Worm (Caenorhabditis elegans) whole organism, mixed stage, embryonic: Measurements from ENCODE around the gene odd-1.
A peak's percentile ranks its signal among the peaks of the same experiment; 100 is the strongest.

Source experiments
- M03D4.4 ChIP-seq: sonication (generic microtip); optimal IDR thresholded peaks from 2 replicates; lab custom pipeline; 2017; ENCODE audit warnings: mild to moderate bottlenecking, missing genetic modification characterization, missing compliant biosample characterization
- bed-3 ChIP-seq: fragments of 200-800 bp; sonication (Bioruptor generic); optimal IDR thresholded peaks from 3 replicates; lab custom pipeline; 2018; ENCODE audit warnings: mild to moderate bottlenecking, missing genetic modification characterization, moderate library complexity, missing compliant biosample characterization
- blmp-1 ChIP-seq: fragments of 150-350 bp; optimal IDR thresholded peaks from 2 replicates; lab custom pipeline; 2014; ENCODE audit warnings: missing biosample characterization, missing genetic modification characterization
- ceh-39 ChIP-seq: fragments of 150-350 bp; optimal IDR thresholded peaks from 2 replicates; lab custom pipeline; 2014; ENCODE audit warnings: missing biosample characterization, missing genetic modification characterization
- ceh-83 ChIP-seq: fragments of 200-800 bp; sonication (Bioruptor generic); optimal IDR thresholded peaks from 2 replicates; lab custom pipeline; 2018; ENCODE audit warnings: mild to moderate bottlenecking, missing genetic modification characterization, missing compliant biosample characterization
- ces-1 ChIP-seq: fragments of 150-350 bp; optimal IDR thresholded peaks from 2 replicates; lab custom pipeline; 2014; ENCODE audit warnings: missing biosample characterization, missing genetic modification reagents, missing genetic modification characterization
- elt-3 ChIP-seq: fragments of 150-350 bp; optimal IDR thresholded peaks from 2 replicates; lab custom pipeline; 2014; ENCODE audit warnings: missing biosample characterization, missing genetic modification characterization
- flh-1 ChIP-seq: fragments of 200-800 bp; sonication (Bioruptor generic); optimal IDR thresholded peaks from 2 replicates; lab custom pipeline; 2018; ENCODE audit warnings: mild to moderate bottlenecking, missing genetic modification characterization, moderate library complexity, missing compliant biosample characterization
- ham-2 ChIP-seq: fragments of 200-800 bp; sonication (Bioruptor generic); optimal IDR thresholded peaks from 2 replicates; lab custom pipeline; 2018; ENCODE audit warnings: mild to moderate bottlenecking, missing genetic modification characterization, missing compliant biosample characterization
- hlh-1 ChIP-seq: fragments of 150-350 bp; optimal IDR thresholded peaks from 2 replicates; lab custom pipeline; 2014; ENCODE audit warnings: missing biosample characterization, missing genetic modification reagents, missing genetic modification characterization
- lin-13 ChIP-seq: fragments of 150-350 bp; optimal IDR thresholded peaks from 2 replicates; lab custom pipeline; 2014; ENCODE audit warnings: missing biosample characterization, missing genetic modification characterization
- lin-32 ChIP-seq: fragments of 200-800 bp; sonication (Bioruptor generic); optimal IDR thresholded peaks from 2 replicates; lab custom pipeline; 2018; ENCODE audit warnings: mild to moderate bottlenecking, missing genetic modification characterization, missing compliant biosample characterization
- mab-5 ChIP-seq: fragments of 150-350 bp; optimal IDR thresholded peaks from 2 replicates; lab custom pipeline; 2014; ENCODE audit warnings: missing biosample characterization, missing genetic modification characterization
- mep-1 ChIP-seq: fragments of 150-350 bp; optimal IDR thresholded peaks from 2 replicates; lab custom pipeline; 2017; ENCODE audit warnings: missing biosample characterization, missing genetic modification reagents, missing genetic modification characterization, inconsistent platforms
- mls-2 ChIP-seq: sonication (generic microtip); optimal IDR thresholded peaks from 2 replicates; lab custom pipeline; 2016; ENCODE audit warnings: mild to moderate bottlenecking, missing genetic modification characterization, moderate library complexity, missing compliant biosample characterization
- nhr-12 ChIP-seq: fragments of 150-350 bp; optimal IDR thresholded peaks from 2 replicates; lab custom pipeline; 2014; ENCODE audit warnings: missing biosample characterization, missing genetic modification characterization
- nhr-2 ChIP-seq: fragments of 150-350 bp; optimal IDR thresholded peaks from 2 replicates; lab custom pipeline; 2014; ENCODE audit warnings: missing biosample characterization, missing genetic modification characterization
- nhr-237 ChIP-seq: fragments of 150-350 bp; optimal IDR thresholded peaks from 2 replicates; lab custom pipeline; 2014; ENCODE audit warnings: missing biosample characterization, missing genetic modification characterization
- nhr-28 ChIP-seq: fragments of 150-350 bp; optimal IDR thresholded peaks from 2 replicates; lab custom pipeline; 2014; ENCODE audit warnings: missing biosample characterization, missing genetic modification characterization
- nhr-76 ChIP-seq: sonication (generic microtip); optimal IDR thresholded peaks from 2 replicates; lab custom pipeline; 2017; ENCODE audit warnings: missing biosample characterization, missing genetic modification characterization
- pha-4 ChIP-seq: fragments of 150-350 bp; optimal IDR thresholded peaks from 2 replicates; lab custom pipeline; 2018; ENCODE audit warnings: missing biosample characterization, missing genetic modification reagents, missing genetic modification characterization
- sem-2 ChIP-seq: fragments of 200-800 bp; sonication (Bioruptor generic); optimal IDR thresholded peaks from 2 replicates; lab custom pipeline; 2018; ENCODE audit warnings: mild to moderate bottlenecking, missing genetic modification characterization, missing compliant biosample characterization
- snpc-4 ChIP-seq: fragments of 150-350 bp; optimal IDR thresholded peaks from 2 replicates; lab custom pipeline; 2014; ENCODE audit warnings: missing biosample characterization, missing genetic modification characterization
- sptf-1 ChIP-seq: sonication (generic microtip); optimal IDR thresholded peaks from 2 replicates; lab custom pipeline; 2017; ENCODE audit warnings: mild to moderate bottlenecking, missing genetic modification characterization, moderate library complexity, missing compliant biosample characterization
- tbx-8 ChIP-seq: fragments of 200-800 bp; sonication (Bioruptor generic); optimal IDR thresholded peaks from 2 replicates; lab custom pipeline; 2018; ENCODE audit warnings: mild to moderate bottlenecking, missing genetic modification characterization, moderate library complexity, missing compliant biosample characterization
- unc-120 ChIP-seq: sonication (generic microtip); optimal IDR thresholded peaks from 2 replicates; lab custom pipeline; 2017; ENCODE audit warnings: missing genetic modification characterization, missing compliant biosample characterization; ENCODE audit not compliant: poor library complexity, severe bottlenecking
- unc-39 ChIP-seq: fragments of 150-350 bp; optimal IDR thresholded peaks from 2 replicates; lab custom pipeline; 2014; ENCODE audit warnings: missing biosample characterization, missing genetic modification characterization
- unc-62 ChIP-seq: fragments of 150-350 bp; optimal IDR thresholded peaks from 2 replicates; lab custom pipeline; 2014; ENCODE audit warnings: missing biosample characterization, missing genetic modification reagents, missing genetic modification characterization
- zip-8 ChIP-seq: fragments of 150-350 bp; optimal IDR thresholded peaks from 2 replicates; lab custom pipeline; 2014; ENCODE audit warnings: missing biosample characterization, missing genetic modification characterization
- ztf-11 ChIP-seq: fragments of 150-350 bp; optimal IDR thresholded peaks from 2 replicates; lab custom pipeline; 2014; ENCODE audit warnings: missing biosample characterization, missing genetic modification characterization

The odd-1 gene

DNA sequence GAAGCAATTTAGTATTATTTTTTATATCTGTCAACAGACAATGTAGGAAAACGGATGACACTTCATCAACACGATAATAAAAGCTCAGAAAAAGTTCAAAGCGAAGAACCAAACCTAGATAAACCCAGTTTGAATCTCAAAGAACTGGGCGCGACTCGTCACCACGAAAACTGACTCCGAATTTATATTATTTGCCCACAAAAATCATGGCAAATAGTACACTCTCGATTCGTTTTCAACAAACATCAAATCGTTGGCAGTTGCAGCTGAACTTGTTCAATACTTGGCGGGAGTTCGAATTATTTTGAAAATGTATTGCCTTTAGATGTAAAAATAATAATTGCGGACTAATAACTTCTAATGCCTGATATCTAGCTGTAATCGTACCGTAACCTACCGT, 25.0 kb upstream of the odd-1 start:
- TF ChIP-seq bed-3 (GFP tag; lab: Kevin White, UChicago) (no peak), nhr-12 (no peak), ceh-83 (GFP tag; lab: Kevin White, UChicago) (no peak), ham-2 (GFP tag; lab: Kevin White, UChicago) (no peak), tbx-8 (no peak), nhr-28 (tag; lab: Kevin White, UChicago) (no peak), unc-62 (GFP tag; lab: Kevin White, UChicago) (no peak), lin-32 (GFP tag; lab: Kevin White, UChicago) (no peak), zip-8 (tag; lab: Kevin White, UChicago) (no peak), lin-13 (tag; lab: Kevin White, UChicago) (no peak), nhr-2 (tag; lab: Kevin White, UChicago) (no peak)

ce11 chrIII:7084908-7085307, 23.2 kb upstream of the odd-1 start, which contains the start of gene tofu-7:
Gene tofu-7 (minus strand): TSS chrIII:7085018.
- TF ChIP-seq nhr-28 (tag; lab: Kevin White, UChicago) (no peak), unc-62 (GFP tag; lab: Kevin White, UChicago) (no peak), ceh-39 (no peak), unc-39 (tag; lab: Kevin White, UChicago) (no peak)
- TF ChIP-seq, all 35 proteins: peak for 0

DNA sequence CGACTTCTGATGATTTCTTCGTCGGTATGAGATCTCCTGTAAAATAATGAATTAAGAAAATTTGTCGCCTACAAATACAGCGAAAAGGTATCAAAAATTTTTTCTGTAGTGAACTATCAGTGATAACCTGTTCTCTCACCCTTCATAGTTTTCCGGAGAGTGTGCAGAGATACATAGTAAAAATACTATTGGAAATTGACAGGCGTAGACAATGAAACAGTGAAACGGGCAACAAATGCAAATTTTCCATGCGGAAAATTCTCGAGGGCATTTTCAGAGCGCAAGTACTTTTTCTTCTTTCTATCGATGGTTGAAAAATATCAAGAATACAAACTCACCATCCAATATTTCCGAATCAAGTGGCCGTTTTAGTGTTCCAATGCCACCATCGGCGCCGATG, 20.9 kb upstream of the odd-1 start:
- TF ChIP-seq elt-3 (tag; lab: Kevin White, UChicago) (no peak), nhr-76 (tag; lab: Kevin White, UChicago) (no peak), lin-13 (tag; lab: Kevin White, UChicago) (no peak), flh-1 (GFP tag; lab: Kevin White, UChicago) (no peak), unc-120 (tag; lab: Kevin White, UChicago) (no peak), ham-2 (GFP tag; lab: Kevin White, UChicago) (no peak), mls-2 (tag; lab: Kevin White, UChicago) (no peak), unc-62 (GFP tag; lab: Kevin White, UChicago) (no peak), tbx-8 (no peak)

DNA sequence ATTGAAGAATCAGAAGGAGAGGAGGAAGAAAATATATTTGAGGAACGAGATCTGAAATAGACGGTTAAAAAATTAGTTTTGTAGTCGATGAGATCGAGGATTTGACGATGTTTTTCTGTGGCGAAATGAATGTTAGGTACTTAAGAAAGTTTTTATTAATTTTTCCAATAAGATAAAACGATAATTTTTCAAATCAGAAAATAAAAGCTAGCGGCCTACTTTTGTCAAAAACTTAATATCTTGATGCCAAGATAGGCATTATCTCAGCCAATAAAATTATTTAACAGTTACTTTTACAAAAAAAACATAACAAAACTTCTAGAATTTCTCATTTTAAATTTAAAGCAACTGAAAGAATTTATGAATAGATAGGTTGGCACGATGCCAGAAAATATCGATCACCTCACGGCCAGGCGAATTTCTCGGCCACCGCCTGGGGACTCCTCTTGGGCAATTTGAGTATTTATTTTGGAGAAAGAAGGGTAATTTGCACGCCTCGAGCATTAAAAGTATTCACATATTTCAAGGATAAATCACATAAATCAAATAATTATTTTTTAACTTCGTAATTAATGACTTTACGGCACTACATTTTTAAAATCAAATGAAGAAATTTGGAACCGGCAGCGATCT, 20.3 kb upstream of the odd-1 start, which contains the start of gene fubl-2:
fubl-2 (minus strand) TSS at position 51 of the 633 bp plus-strand sequence.
- TF ChIP-seq ceh-39: peak; percentile 80
- TF ChIP-seq mep-1 (tag; lab: Kevin White, UChicago): peak; percentile 27
- TF ChIP-seq mls-2 (tag; lab: Kevin White, UChicago): no peak
- no peak for TF ChIP-seq M03D4.4 (tag; lab: Kevin White, UChicago)
- TF ChIP-seq sem-2 (GFP tag; lab: Kevin White, UChicago): no peak
- TF ChIP-seq ces-1: peak; percentile 4

DNA sequence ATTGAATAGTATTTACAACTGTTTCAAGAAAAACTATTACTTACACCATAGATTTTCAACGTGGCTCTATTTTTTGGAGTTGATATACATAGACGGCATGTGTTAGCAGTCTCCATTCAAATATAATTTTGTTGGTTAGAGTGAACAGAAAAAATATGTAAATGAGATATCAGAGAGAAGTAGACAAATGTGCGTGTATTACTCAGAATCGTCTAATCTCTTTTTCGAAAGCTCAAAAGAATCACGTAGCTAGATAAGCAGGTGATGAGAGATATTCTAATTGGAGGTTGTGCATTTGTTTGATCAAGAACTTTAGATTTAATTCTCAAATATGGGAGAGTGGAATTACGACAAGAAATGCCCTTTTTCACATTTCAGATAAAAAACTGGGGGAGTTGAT, 17.6 kb upstream of the odd-1 start, which contains the start of gene ZK418.10:
ZK418.10 (minus strand) TSS at position 148 of the 400 bp plus-strand sequence.
- TF ChIP-seq nhr-237 (tag; lab: Kevin White, UChicago) (no peak), mab-5 (tag; lab: Kevin White, UChicago) (no peak), nhr-76 (tag; lab: Kevin White, UChicago) (no peak), blmp-1 (tag; lab: Kevin White, UChicago) (no peak), unc-120 (tag; lab: Kevin White, UChicago) (no peak), tbx-8 (no peak), flh-1 (GFP tag; lab: Kevin White, UChicago) (no peak), bed-3 (GFP tag; lab: Kevin White, UChicago) (no peak), sptf-1 (tag; lab: Kevin White, UChicago) (no peak), unc-39 (tag; lab: Kevin White, UChicago) (no peak), ham-2 (GFP tag; lab: Kevin White, UChicago) (no peak), pha-4 (tag; lab: Kevin White, UChicago) (no peak), lin-32 (GFP tag; lab: Kevin White, UChicago) (no peak), M03D4.4 (tag; lab: Kevin White, UChicago) (no peak), snpc-4 (no peak)

- TF ChIP-seq snpc-4: no peak
- no peak for TF ChIP-seq ham-2 (GFP tag; lab: Kevin White, UChicago)
- no peak for TF ChIP-seq nhr-28 (tag; lab: Kevin White, UChicago)
- no peak for TF ChIP-seq ceh-39
- no peak for TF ChIP-seq tbx-8
- no peak for TF ChIP-seq nhr-12
- TF ChIP-seq unc-120 (tag; lab: Kevin White, UChicago): no peak
- TF ChIP-seq ztf-11 (tag; lab: Kevin White, UChicago): no peak
- no peak for TF ChIP-seq sptf-1 (tag; lab: Kevin White, UChicago)
- no peak for TF ChIP-seq blmp-1 (tag; lab: Kevin White, UChicago)
- TF ChIP-seq hlh-1 (tag; lab: Kevin White, UChicago): no peak
- no peak for TF ChIP-seq unc-39 (tag; lab: Kevin White, UChicago)
- no peak for TF ChIP-seq mls-2 (tag; lab: Kevin White, UChicago)
- no peak for TF ChIP-seq elt-3 (tag; lab: Kevin White, UChicago)
- TF ChIP-seq sem-2 (GFP tag; lab: Kevin White, UChicago): no peak
- TF ChIP-seq nhr-237 (tag; lab: Kevin White, UChicago): no peak
- TF ChIP-seq lin-32 (GFP tag; lab: Kevin White, UChicago): no peak
These were observed 17.1 kb upstream of the odd-1 start, which contains the start of gene ZK418.2 for ce11 chrIII:7091042-7091441. Gene ZK418.2 (plus strand): TSS chrIII:7091342.
